Worm (Caenorhabditis elegans) whole organism, L3 larva: ENCODE measurements around the gene mrpl-28.

Source experiments
- ZK546.5 ChIP-seq: sonication (generic microtip); optimal IDR thresholded peaks from 2 replicates; lab custom pipeline; 2017; ENCODE audit warnings: missing biosample characterization, missing genetic modification characterization
- elt-2 ChIP-seq: sonication (generic microtip); optimal IDR thresholded peaks from 2 replicates; lab custom pipeline; 2016; ENCODE audit warnings: missing genetic modification reagents, mild to moderate bottlenecking, missing genetic modification characterization, missing compliant biosample characterization
- mdl-1 ChIP-seq: fragments of 150-350 bp; optimal IDR thresholded peaks from 2 replicates; lab custom pipeline; 2014; ENCODE audit warnings: missing biosample characterization, missing genetic modification characterization
- mml-1 ChIP-seq: fragments of 150-350 bp; sonication (generic microtip); optimal IDR thresholded peaks from 3 replicates; lab custom pipeline; 2014; ENCODE audit warnings: missing biosample characterization, missing genetic modification characterization
- nhr-11 ChIP-seq: fragments of 150-350 bp; optimal IDR thresholded peaks from 2 replicates; lab custom pipeline; 2014; ENCODE audit warnings: missing biosample characterization, missing genetic modification characterization
- snpc-4 ChIP-seq: fragments of 150-350 bp; optimal IDR thresholded peaks from 2 replicates; lab custom pipeline; 2014; ENCODE audit warnings: missing biosample characterization, missing genetic modification characterization
- unc-62 ChIP-seq: fragments of 150-350 bp; sonication (generic microtip); optimal IDR thresholded peaks from 4 replicates; lab custom pipeline; 2014; ENCODE audit warnings: missing biosample characterization, missing genetic modification reagents, missing genetic modification characterization
- ztf-11 ChIP-seq: fragments of 150-350 bp; optimal IDR thresholded peaks from 2 replicates; lab custom pipeline; 2014; ENCODE audit warnings: missing biosample characterization, missing genetic modification characterization

ce11 chrII:116916-117315 lies 38.9 kb downstream of the mrpl-28 start, which contains the start of gene srt-54:
- TF ChIP-seq mml-1 (tag; lab: Kevin White, UChicago) (no peak), ZK546.5 (tag; lab: Kevin White, UChicago) (no peak), mdl-1 (no peak), elt-2 (tag; lab: Kevin White, UChicago) (no peak), nhr-11 (tag; lab: Kevin White, UChicago) (no peak), unc-62 (no peak), ztf-11 (tag; lab: Kevin White, UChicago) (no peak), snpc-4 (tag; lab: Kevin White, UChicago) (no peak)
